Worm (Caenorhabditis elegans) whole organism, L1 larva: Measurements from ENCODE around the gene clec-182.

Source experiments
- C16A3.4 ChIP-seq: fragments of 150-350 bp; optimal IDR thresholded peaks from 2 replicates; lab custom pipeline; 2014; ENCODE audit warnings: missing biosample characterization, missing genetic modification characterization
- C34B4.2 ChIP-seq: sonication (generic microtip); optimal IDR thresholded peaks from 2 replicates; lab custom pipeline; 2017; ENCODE audit warnings: mild to moderate bottlenecking, missing genetic modification characterization, missing compliant biosample characterization
- F16B12.6 ChIP-seq: fragments of 150-350 bp; optimal IDR thresholded peaks from 2 replicates; lab custom pipeline; 2014; ENCODE audit warnings: missing biosample characterization, missing genetic modification characterization
- Y116A8C.19 ChIP-seq: sonication (generic microtip); optimal IDR thresholded peaks from 2 replicates; lab custom pipeline; 2016; ENCODE audit warnings: missing compliant biosample characterization, missing genetic modification characterization, borderline replicate concordance
- aha-1 ChIP-seq: fragments of 150-350 bp; optimal IDR thresholded peaks from 2 replicates; lab custom pipeline; 2014; ENCODE audit warnings: missing biosample characterization, missing genetic modification characterization
- ceh-63 ChIP-seq: fragments of 200-800 bp; sonication (Bioruptor generic); optimal IDR thresholded peaks from 2 replicates; lab custom pipeline; 2018; ENCODE audit warnings: mild to moderate bottlenecking, missing genetic modification characterization, missing compliant biosample characterization
- ces-1 ChIP-seq: fragments of 150-350 bp; optimal IDR thresholded peaks from 2 replicates; lab custom pipeline; 2014; ENCODE audit warnings: missing biosample characterization, missing genetic modification reagents, missing genetic modification characterization
- dpl-1 ChIP-seq, 3 experiments: fragments of 150-350 bp in 2 of 3; sonication (generic microtip) in 1 of 3; optimal IDR thresholded peaks; 2 replicates each; lab custom pipeline; 2014 to 2017; ENCODE audit warnings: missing biosample characterization in 3 of 3, missing genetic modification characterization in 3 of 3, missing genetic modification reagents in 3 of 3
- efl-1 ChIP-seq, 4 experiments: fragments of 150-350 bp; optimal IDR thresholded peaks in 3 of 4; peaks in 1 of 4; 1 replicate in 1 of 4; 2 replicates in 3 of 4; lab custom pipeline; 2014; ENCODE audit warnings: missing biosample characterization in 2 of 4, missing genetic modification characterization in 2 of 4, missing genetic modification reagents in 2 of 4
- egl-27 ChIP-seq, 2 experiments: fragments of 150-350 bp in 1 of 2; sonication (generic microtip); optimal IDR thresholded peaks; 3 replicates each; lab custom pipeline; 2017 to 2018; ENCODE audit warnings: missing biosample characterization in 2 of 2, missing genetic modification characterization in 2 of 2, missing genetic modification reagents in 2 of 2
- elt-2 ChIP-seq: sonication (generic microtip); optimal IDR thresholded peaks from 2 replicates; lab custom pipeline; 2016; ENCODE audit warnings: missing genetic modification characterization, mild to moderate bottlenecking, inconsistent platforms, missing compliant biosample characterization, missing genetic modification reagents
- ets-5 ChIP-seq: fragments of 200-800 bp; sonication (Bioruptor generic); IDR thresholded peaks from 2 replicates; pipeline ENCODE4 v1.3.6; 2022; ENCODE audit warnings: missing genetic modification characterization, missing compliant biosample characterization
- fkh-8 ChIP-seq: sonication (generic microtip); optimal IDR thresholded peaks from 2 replicates; lab custom pipeline; 2016; ENCODE audit warnings: mild to moderate bottlenecking, missing genetic modification characterization, missing compliant biosample characterization
- fos-1 ChIP-seq: fragments of 150-350 bp; optimal IDR thresholded peaks from 2 replicates; lab custom pipeline; 2014; ENCODE audit warnings: missing biosample characterization, missing genetic modification characterization
- grh-1 ChIP-seq: fragments of 200-800 bp; sonication (Bioruptor generic); IDR thresholded peaks from 2 replicates; pipeline ENCODE4 v1.3.6; 2022; ENCODE audit warnings: missing genetic modification reagents, missing genetic modification characterization, missing compliant biosample characterization
- irx-1 ChIP-seq: sonication (generic microtip); optimal IDR thresholded peaks from 2 replicates; lab custom pipeline; 2016; ENCODE audit warnings: missing genetic modification characterization, missing compliant biosample characterization
- isw-1 ChIP-seq: fragments of 200-800 bp; sonication (Bioruptor generic); IDR thresholded peaks from 2 replicates; pipeline ENCODE4 v1.3.6; 2022; ENCODE audit warnings: missing genetic modification characterization, missing compliant biosample characterization
- jun-1 ChIP-seq: fragments of 150-350 bp; optimal IDR thresholded peaks from 2 replicates; lab custom pipeline; 2014; ENCODE audit warnings: missing biosample characterization, missing genetic modification reagents, missing genetic modification characterization
- lin-13 ChIP-seq: fragments of 150-350 bp; optimal IDR thresholded peaks from 2 replicates; lab custom pipeline; 2014; ENCODE audit warnings: missing biosample characterization, missing genetic modification reagents, missing genetic modification characterization
- lin-15B ChIP-seq: fragments of 150-350 bp; sonication (generic microtip); optimal IDR thresholded peaks from 3 replicates; lab custom pipeline; 2014; ENCODE audit warnings: missing biosample characterization, missing genetic modification characterization
- lir-3 ChIP-seq: sonication (generic microtip); optimal IDR thresholded peaks from 2 replicates; lab custom pipeline; 2016; ENCODE audit warnings: mild to moderate bottlenecking, missing genetic modification characterization, moderate library complexity, missing compliant biosample characterization; ENCODE audit not compliant: poor library complexity
- mab-9 ChIP-seq: fragments of 200-800 bp; sonication (Bioruptor generic); IDR thresholded peaks from 2 replicates; pipeline ENCODE4 v1.3.6; 2022; ENCODE audit warnings: missing genetic modification reagents, missing genetic modification characterization, missing compliant biosample characterization
- mdl-1 ChIP-seq, 2 experiments: fragments of 150-350 bp; optimal IDR thresholded peaks; 2 replicates each; lab custom pipeline; 2014 to 2017; ENCODE audit warnings: missing biosample characterization in 2 of 2, missing genetic modification characterization in 2 of 2, inconsistent platforms in 1 of 2
- mep-1 ChIP-seq: fragments of 150-350 bp; optimal IDR thresholded peaks from 2 replicates; lab custom pipeline; 2014; ENCODE audit warnings: missing biosample characterization, missing genetic modification characterization
- nhr-12 ChIP-seq: sonication (generic microtip); optimal IDR thresholded peaks from 2 replicates; lab custom pipeline; 2017; ENCODE audit warnings: missing biosample characterization, missing genetic modification characterization
- nhr-20 ChIP-seq: sonication (generic microtip); optimal IDR thresholded peaks from 2 replicates; lab custom pipeline; 2016; ENCODE audit warnings: mild to moderate bottlenecking, missing genetic modification characterization, missing compliant biosample characterization
- nhr-28 ChIP-seq: fragments of 150-350 bp; optimal IDR thresholded peaks from 2 replicates; lab custom pipeline; 2014; ENCODE audit warnings: missing biosample characterization, missing genetic modification characterization
- nhr-47 ChIP-seq: sonication (generic microtip); optimal IDR thresholded peaks from 2 replicates; lab custom pipeline; 2016; ENCODE audit warnings: mild to moderate bottlenecking, missing genetic modification characterization, moderate library complexity, missing compliant biosample characterization
- nhr-71 ChIP-seq: sonication (generic microtip); optimal IDR thresholded peaks from 2 replicates; lab custom pipeline; 2016; ENCODE audit warnings: mild to moderate bottlenecking, missing genetic modification characterization, moderate library complexity, missing compliant biosample characterization
- nhr-76 ChIP-seq: sonication (generic microtip); optimal IDR thresholded peaks from 2 replicates; lab custom pipeline; 2017; ENCODE audit warnings: missing biosample characterization, missing genetic modification characterization
- nhr-84 ChIP-seq: sonication (generic microtip); optimal IDR thresholded peaks from 2 replicates; lab custom pipeline; 2017; ENCODE audit warnings: missing biosample characterization, missing genetic modification characterization
- nhr-85 ChIP-seq: sonication (generic microtip); peaks from one replicate; lab custom pipeline; 2016; ENCODE audit warnings: missing genetic modification characterization, inconsistent platforms, missing compliant biosample characterization
- nhr-90 ChIP-seq: sonication (generic microtip); optimal IDR thresholded peaks from 2 replicates; lab custom pipeline; 2016; ENCODE audit warnings: mild to moderate bottlenecking, missing genetic modification characterization, missing compliant biosample characterization; ENCODE audit not compliant: poor library complexity
- pag-3 ChIP-seq: sonication (generic microtip); optimal IDR thresholded peaks from 2 replicates; lab custom pipeline; 2017; ENCODE audit warnings: missing genetic modification characterization, mild to moderate bottlenecking, missing compliant biosample characterization, antibody characterized with exemption, borderline replicate concordance; ENCODE audit not compliant: insufficient read depth
- pax-3 ChIP-seq: fragments of 200-800 bp; sonication (Bioruptor generic); optimal IDR thresholded peaks from 2 replicates; lab custom pipeline; 2018; ENCODE audit warnings: mild to moderate bottlenecking, missing genetic modification characterization, moderate library complexity, missing compliant biosample characterization
- rnt-1 ChIP-seq: sonication (generic microtip); optimal IDR thresholded peaks from 2 replicates; lab custom pipeline; 2016; ENCODE audit warnings: mild to moderate bottlenecking, missing genetic modification characterization, moderate library complexity, missing compliant biosample characterization
- snpc-4 ChIP-seq: fragments of 150-350 bp; optimal IDR thresholded peaks from 2 replicates; lab custom pipeline; 2014; ENCODE audit warnings: missing biosample characterization, missing genetic modification characterization
- snu-23 ChIP-seq: sonication (generic microtip); optimal IDR thresholded peaks from 2 replicates; lab custom pipeline; 2016; ENCODE audit warnings: missing genetic modification characterization, missing compliant biosample characterization
- sup-37 ChIP-seq: fragments of 200-800 bp; sonication (Bioruptor generic); optimal IDR thresholded peaks from 2 replicates; lab custom pipeline; 2018; ENCODE audit warnings: mild to moderate bottlenecking, missing genetic modification characterization, missing compliant biosample characterization
- swsn-7 ChIP-seq: sonication (generic microtip); optimal IDR thresholded peaks from 2 replicates; lab custom pipeline; 2016; ENCODE audit warnings: missing genetic modification characterization, missing compliant biosample characterization
- tbx-2 ChIP-seq: sonication (generic microtip); optimal IDR thresholded peaks from 2 replicates; lab custom pipeline; 2016; ENCODE audit warnings: missing genetic modification characterization, missing compliant biosample characterization
- unc-62 ChIP-seq: fragments of 150-350 bp; optimal IDR thresholded peaks from 2 replicates; lab custom pipeline; 2014; ENCODE audit warnings: missing biosample characterization, missing genetic modification reagents, missing genetic modification characterization
- vab-15 ChIP-seq: sonication (generic microtip); optimal IDR thresholded peaks from 2 replicates; lab custom pipeline; 2017; ENCODE audit warnings: missing genotype, mild to moderate bottlenecking, missing genetic modification characterization, missing compliant biosample characterization
- zag-1 ChIP-seq: fragments of 150-350 bp; optimal IDR thresholded peaks from 2 replicates; lab custom pipeline; 2014; ENCODE audit warnings: missing biosample characterization, missing genetic modification characterization
- zip-4 ChIP-seq: fragments of 200-800 bp; sonication (Bioruptor generic); optimal IDR thresholded peaks from 2 replicates; lab custom pipeline; 2018; ENCODE audit warnings: mild to moderate bottlenecking, missing genetic modification characterization, moderate library complexity, missing compliant biosample characterization
- ztf-4 ChIP-seq: fragments of 150-350 bp; optimal IDR thresholded peaks from 2 replicates; lab custom pipeline; 2014; ENCODE audit warnings: missing biosample characterization, missing genetic modification characterization

The clec-182 gene

DNA sequence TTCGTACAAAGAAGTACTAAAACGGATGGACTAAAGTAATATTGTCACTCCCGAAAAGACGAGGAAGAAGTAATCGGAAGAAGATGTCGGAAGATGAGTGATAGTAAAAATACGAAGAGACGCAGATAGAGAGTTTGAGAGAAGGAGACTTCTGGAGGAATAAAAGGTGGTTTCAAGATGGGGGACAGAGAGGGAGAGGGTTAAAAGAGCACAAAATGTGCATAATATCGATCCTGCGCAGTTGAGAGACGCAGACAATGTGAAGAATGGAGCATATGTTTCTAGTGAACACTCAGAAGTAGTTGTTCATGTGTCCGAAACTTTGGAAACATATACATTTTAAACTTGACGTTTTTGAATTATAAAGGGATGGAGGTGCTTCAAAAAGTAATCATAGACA, 35.7 kb downstream of the clec-182 start (continued):
- TF ChIP-seq jun-1 (no peak), egl-27 (tag; optimal IDR thresholded peaks at IDR 0.05; lab: Kevin White, UChicago) (no peak), aha-1 (tag; lab: Kevin White, UChicago) (no peak), C16A3.4 (tag; lab: Kevin White, UChicago) (no peak), ceh-63 (GFP tag; lab: Kevin White, UChicago) (no peak), pag-3 (tag; lab: Kevin White, UChicago) (no peak), fos-1 (peak; percentile 5), ces-1 (no peak), tbx-2 (tag; lab: Kevin White, UChicago) (peak; percentile 41), nhr-47 (tag; lab: Kevin White, UChicago) (peak; percentile 45), lin-13 (no peak), dpl-1 (GFP tag; optimal IDR thresholded peaks at IDR 0.05; lab: Kevin White, UChicago) (peak in 1 of 3 experiments; percentile 32), vab-15 (tag; lab: Kevin White, UChicago) (no peak), zag-1 (peak; percentile 48), isw-1 (GFP tag; lab: Robert Waterston, UW) (peak; percentile 35), snpc-4 (tag; lab: Kevin White, UChicago) (no peak), elt-2 (tag; lab: Kevin White, UChicago) (no peak), nhr-20 (tag; lab: Kevin White, UChicago) (no peak)

DNA sequence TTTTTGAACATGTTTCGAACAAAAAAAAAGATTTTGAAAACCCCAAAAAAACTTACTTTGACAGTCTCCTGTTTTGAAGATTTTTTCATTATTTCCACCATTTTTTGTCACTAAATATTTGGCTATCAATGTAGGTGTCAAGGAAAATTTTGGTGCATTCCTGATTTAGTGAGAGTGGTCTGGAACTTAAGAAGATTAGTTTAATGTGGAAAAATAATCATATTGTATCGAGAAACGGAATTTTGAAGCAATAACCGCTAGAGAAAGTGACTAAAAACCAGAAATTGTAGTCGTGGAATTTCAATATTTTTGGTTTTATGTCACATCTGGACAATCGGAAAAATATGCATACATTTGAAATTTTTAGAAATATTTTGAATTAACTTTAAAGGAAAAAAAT, 36.3 kb downstream of the clec-182 start, which contains the start of the genes F20C5.11 and klp-11:
TSS of gene F20C5.11 (minus strand) at position 101 of the 400 bp plus-strand sequence.
TSS of gene klp-11 (minus strand) at position 171 of the 400 bp plus-strand sequence.
- TF ChIP-seq lin-13 (no peak), nhr-76 (no peak), zag-1 (no peak), mab-9 (GFP tag; lab: Robert Waterston, UW) (no peak), C34B4.2 (tag; lab: Kevin White, UChicago) (no peak), sup-37 (GFP tag; lab: Kevin White, UChicago) (no peak), C16A3.4 (tag; lab: Kevin White, UChicago) (no peak), mdl-1 (tag; optimal IDR thresholded peaks at IDR 0.05; lab: Kevin White, UChicago) (no peak), nhr-90 (tag; lab: Kevin White, UChicago) (no peak), aha-1 (tag; lab: Kevin White, UChicago) (no peak), efl-1 (optimal IDR thresholded peaks at IDR 0.05; lab: Kevin White, UChicago) (no peak), efl-1 (GFP tag; optimal IDR thresholded peaks at IDR 0.05 in 1 of 2; lab: Kevin White, UChicago) (no peak), tbx-2 (tag; lab: Kevin White, UChicago) (no peak), nhr-84 (tag; lab: Kevin White, UChicago) (no peak), unc-62 (GFP tag; lab: Kevin White, UChicago) (no peak), lir-3 (tag; lab: Kevin White, UChicago) (no peak), elt-2 (tag; lab: Kevin White, UChicago) (no peak), grh-1 (GFP tag; lab: Robert Waterston, UW) (no peak), nhr-85 (no peak), pax-3 (tag; lab: Kevin White, UChicago) (no peak)

ce11 chrIV:8758620-8759019, 39.5 kb downstream of the clec-182 start:
- TF ChIP-seq fkh-8 (tag; lab: Kevin White, UChicago) (peak; percentile 57), mdl-1 (tag; optimal IDR thresholded peaks at IDR 0.05; lab: Kevin White, UChicago) (no peak), vab-15 (tag; lab: Kevin White, UChicago) (no peak), mep-1 (tag; lab: Kevin White, UChicago) (peak; percentile 5), F16B12.6 (tag; lab: Kevin White, UChicago) (no peak), elt-2 (tag; lab: Kevin White, UChicago) (no peak), efl-1 (optimal IDR thresholded peaks at IDR 0.05; lab: Kevin White, UChicago) (peak; percentile 38 to 50), efl-1 (GFP tag; optimal IDR thresholded peaks at IDR 0.05 in 1 of 2; lab: Kevin White, UChicago) (peak in 1 of 2 experiments; percentile 13), nhr-71 (peak; percentile 56), ceh-63 (GFP tag; lab: Kevin White, UChicago) (no peak), ztf-4 (tag; lab: Kevin White, UChicago) (no peak), swsn-7 (tag; lab: Kevin White, UChicago) (peak; percentile 42), lin-15B (no peak), Y116A8C.19 (tag; lab: Kevin White, UChicago) (no peak), nhr-28 (tag; lab: Kevin White, UChicago) (no peak), pax-3 (tag; lab: Kevin White, UChicago) (no peak), rnt-1 (tag; lab: Kevin White, UChicago) (peak; percentile 34), nhr-85 (no peak), egl-27 (tag; optimal IDR thresholded peaks at IDR 0.05; lab: Kevin White, UChicago) (no peak), zip-4 (GFP tag; lab: Kevin White, UChicago) (no peak), ets-5 (no peak), snu-23 (GFP tag; lab: Kevin White, UChicago) (peak; percentile 21), nhr-12 (tag; lab: Kevin White, UChicago) (no peak), snpc-4 (tag; lab: Kevin White, UChicago) (no peak), irx-1 (tag; lab: Kevin White, UChicago) (peak; percentile 43), nhr-76 (no peak)
